Worm (Caenorhabditis elegans): ENCODE results near the gene F58B4.6.

DNA sequence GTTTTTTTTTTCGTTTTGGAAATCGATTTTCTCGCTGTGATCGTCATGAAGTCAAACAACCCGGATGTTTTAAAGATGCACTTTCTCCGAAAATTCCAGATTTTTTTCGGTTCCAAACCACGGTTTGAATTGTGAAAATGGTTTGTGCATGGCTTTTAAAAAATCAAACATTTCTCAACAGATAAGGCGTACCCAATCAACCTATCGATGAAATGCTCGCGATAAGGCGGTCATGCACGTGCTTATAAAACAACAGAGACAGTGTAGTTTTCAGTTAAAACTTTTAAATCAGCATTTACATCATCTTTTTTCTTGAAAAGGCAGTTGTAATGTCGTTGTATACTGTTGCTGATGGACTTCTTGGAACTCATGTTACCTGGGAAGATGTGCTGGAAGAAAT, 7.6 kb downstream of the F58B4.6 start, which contains the start of gene F58B4.5:
- TF ChIP-seq somi-1 (GFP tag; optimal IDR thresholded peaks at IDR 0.05): no peak
- no peak for TF ChIP-seq hlh-12 (tag; optimal IDR thresholded peaks at IDR 0.05)
- no peak for TF ChIP-seq ztf-26 (tag; optimal IDR thresholded peaks at IDR 0.05)
- no peak for TF ChIP-seq Y67H2A.10 (GFP tag; conservative IDR thresholded peaks at IDR 0.05)
- no peak for TF ChIP-seq unc-62 (GFP tag; optimal IDR thresholded peaks at IDR 0.05)

All from whole organism, young adult.